Worm (Caenorhabditis elegans) whole organism, L3 larva: Measurements from ENCODE around the gene rpl-28.

Experiments
- ceh-82 ChIP-seq: fragments of 150-350 bp; optimal IDR thresholded peaks from 2 replicates; lab custom pipeline; 2014; ENCODE audit warnings: missing biosample characterization, missing genetic modification characterization
- egl-27 ChIP-seq: sonication (generic microtip); optimal IDR thresholded peaks from 4 replicates; lab custom pipeline; 2017; ENCODE audit warnings: missing biosample characterization, missing genetic modification reagents, missing genetic modification characterization
- elt-3 ChIP-seq, 3 experiments: fragments of 150-350 bp in 1 of 3; sonication (generic microtip) in 2 of 3; optimal IDR thresholded peaks; 2 replicates in 2 of 3; 4 replicates in 1 of 3; lab custom pipeline; 2014 to 2017; ENCODE audit warnings: missing biosample characterization in 3 of 3, missing genetic modification characterization in 3 of 3
- fos-1 ChIP-seq: fragments of 150-350 bp; optimal IDR thresholded peaks from 2 replicates; lab custom pipeline; 2014; ENCODE audit warnings: missing biosample characterization, missing genetic modification characterization
- nhr-12 ChIP-seq: fragments of 150-350 bp; optimal IDR thresholded peaks from 2 replicates; lab custom pipeline; 2014; ENCODE audit warnings: missing biosample characterization, missing genetic modification characterization
- nhr-23 ChIP-seq: fragments of 150-350 bp; optimal IDR thresholded peaks from 2 replicates; lab custom pipeline; 2014; ENCODE audit warnings: missing biosample characterization, missing genetic modification reagents, missing genetic modification characterization
- pha-4 ChIP-seq: fragments of 150-350 bp; optimal IDR thresholded peaks from 2 replicates; lab custom pipeline; 2014; ENCODE audit warnings: missing biosample characterization, missing genetic modification reagents, missing genetic modification characterization
- pqm-1 ChIP-seq: fragments of 150-350 bp; optimal IDR thresholded peaks from 2 replicates; lab custom pipeline; 2017; ENCODE audit warnings: missing biosample characterization, missing genetic modification characterization, inconsistent platforms
- snpc-4 ChIP-seq: fragments of 150-350 bp; optimal IDR thresholded peaks from 2 replicates; lab custom pipeline; 2014; ENCODE audit warnings: missing biosample characterization, missing genetic modification characterization
- unc-39 ChIP-seq: sonication (generic microtip); optimal IDR thresholded peaks from 4 replicates; lab custom pipeline; 2017; ENCODE audit warnings: missing biosample characterization, missing genetic modification characterization

DNA sequence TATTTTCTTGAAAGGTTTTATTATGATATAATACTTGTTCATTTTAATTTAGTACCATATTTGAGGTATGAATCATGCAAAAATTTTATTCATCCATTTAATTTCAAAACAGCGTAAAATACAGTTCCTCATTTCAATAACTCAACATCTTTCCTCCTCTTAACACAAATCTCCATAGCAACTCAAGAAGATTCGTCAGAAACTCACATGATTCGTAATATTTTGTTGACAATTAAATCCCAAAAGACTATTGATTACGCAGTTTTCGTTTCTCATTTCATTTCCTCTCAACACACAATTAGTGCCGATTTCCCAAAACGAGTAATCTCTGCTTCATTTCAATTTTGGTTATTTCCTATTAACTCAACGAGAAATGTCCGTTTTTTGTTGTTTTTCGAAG is 19.6 kb downstream of the rpl-28 start, which contains the start of gene R11D1.2:
- TF ChIP-seq nhr-23 (tag; lab: Kevin White, UChicago) (no peak), snpc-4 (tag; lab: Kevin White, UChicago) (no peak), unc-39 (tag; lab: Kevin White, UChicago) (no peak), nhr-12 (tag; lab: Kevin White, UChicago) (no peak), pqm-1 (no peak), fos-1 (tag; lab: Kevin White, UChicago) (no peak), elt-3 (tag; optimal IDR thresholded peaks at IDR 0.05; lab: Kevin White, UChicago) (no peak), pha-4 (tag; lab: Kevin White, UChicago) (no peak), egl-27 (tag; lab: Kevin White, UChicago) (no peak), ceh-82 (tag; lab: Kevin White, UChicago) (no peak)
